Worm (Caenorhabditis elegans) whole organism, L1 larva: Measurements from ENCODE around the gene ZK185.2.

Source experiments
- aly-2 ChIP-seq: fragments of 150-350 bp; optimal IDR thresholded peaks from 2 replicates; lab custom pipeline; 2014; ENCODE audit warnings: missing biosample characterization, missing genetic modification characterization
- ceh-82 ChIP-seq, 3 experiments: fragments of 150-350 bp in 1 of 3; sonication (generic microtip) in 2 of 3; optimal IDR thresholded peaks; 2 replicates each; lab custom pipeline; 2014 to 2017; ENCODE audit warnings: missing biosample characterization in 3 of 3, missing genetic modification characterization in 3 of 3
- egl-27 ChIP-seq, 2 experiments: fragments of 150-350 bp in 1 of 2; sonication (generic microtip); optimal IDR thresholded peaks; 3 replicates each; lab custom pipeline; 2017 to 2018; ENCODE audit warnings: missing biosample characterization in 2 of 2, missing genetic modification characterization in 2 of 2, missing genetic modification reagents in 2 of 2
- fos-1 ChIP-seq: fragments of 150-350 bp; optimal IDR thresholded peaks from 2 replicates; lab custom pipeline; 2014; ENCODE audit warnings: missing biosample characterization, missing genetic modification characterization
- lin-15B ChIP-seq: fragments of 150-350 bp; sonication (generic microtip); optimal IDR thresholded peaks from 3 replicates; lab custom pipeline; 2014; ENCODE audit warnings: missing biosample characterization, missing genetic modification characterization
- mab-9 ChIP-seq: fragments of 200-800 bp; sonication (Bioruptor generic); IDR thresholded peaks from 2 replicates; pipeline ENCODE4 v1.3.6; 2022; ENCODE audit warnings: missing genetic modification reagents, missing genetic modification characterization, missing compliant biosample characterization
- nhr-11 ChIP-seq: fragments of 150-350 bp; optimal IDR thresholded peaks from 2 replicates; lab custom pipeline; 2014; ENCODE audit warnings: missing biosample characterization, missing genetic modification characterization
- nhr-12 ChIP-seq: sonication (generic microtip); optimal IDR thresholded peaks from 2 replicates; lab custom pipeline; 2017; ENCODE audit warnings: missing biosample characterization, missing genetic modification characterization
- nhr-28 ChIP-seq: fragments of 150-350 bp; optimal IDR thresholded peaks from 2 replicates; lab custom pipeline; 2014; ENCODE audit warnings: missing biosample characterization, missing genetic modification characterization
- nhr-77 ChIP-seq: fragments of 150-350 bp; optimal IDR thresholded peaks from 2 replicates; lab custom pipeline; 2014; ENCODE audit warnings: missing biosample characterization, missing genetic modification characterization
- rnt-1 ChIP-seq: sonication (generic microtip); optimal IDR thresholded peaks from 2 replicates; lab custom pipeline; 2016; ENCODE audit warnings: mild to moderate bottlenecking, missing genetic modification characterization, moderate library complexity, missing compliant biosample characterization
- snpc-4 ChIP-seq: fragments of 150-350 bp; optimal IDR thresholded peaks from 2 replicates; lab custom pipeline; 2014; ENCODE audit warnings: missing biosample characterization, missing genetic modification characterization
- sup-37 ChIP-seq: fragments of 200-800 bp; sonication (Bioruptor generic); optimal IDR thresholded peaks from 2 replicates; lab custom pipeline; 2018; ENCODE audit warnings: mild to moderate bottlenecking, missing genetic modification characterization, missing compliant biosample characterization

DNA sequence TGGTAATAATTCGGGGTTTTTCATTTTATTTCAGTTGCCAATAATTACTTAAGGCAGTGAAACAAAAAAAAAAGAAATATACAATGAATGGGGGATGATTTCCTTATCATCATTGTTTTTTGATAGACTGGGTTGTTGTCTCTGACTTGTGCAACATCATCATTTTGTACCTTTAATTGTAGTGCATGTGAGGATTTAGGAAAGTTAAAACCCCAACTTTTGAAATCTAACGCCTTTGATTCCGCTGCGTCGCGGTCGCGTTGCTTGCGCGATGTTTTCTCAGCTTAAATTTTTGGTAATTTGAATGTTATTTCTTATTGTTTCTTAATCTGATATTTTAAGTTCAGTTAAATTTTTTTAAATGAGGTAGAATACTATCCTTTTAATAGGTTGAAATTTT is 9.5 kb downstream of the ZK185.2 start, which contains the start of gene ZK185.5:
- no peak for TF ChIP-seq aly-2 (tag; lab: Kevin White, UChicago)
- no peak for TF ChIP-seq fos-1
- no peak for TF ChIP-seq nhr-28 (tag; lab: Kevin White, UChicago)
- no peak for TF ChIP-seq nhr-11 (tag; lab: Kevin White, UChicago)
- TF ChIP-seq nhr-77 (tag; lab: Kevin White, UChicago) = no peak
- no peak for TF ChIP-seq nhr-12
- TF ChIP-seq egl-27 (tag; optimal IDR thresholded peaks at IDR 0.05; lab: Kevin White, UChicago) = no peak
- no peak for TF ChIP-seq mab-9 (GFP tag; lab: Robert Waterston, UW)
- no peak for TF ChIP-seq ceh-82 (tag; optimal IDR thresholded peaks at IDR 0.05; lab: Kevin White, UChicago)
- no peak for TF ChIP-seq lin-15B
- TF ChIP-seq snpc-4 = no peak
- no peak for TF ChIP-seq sup-37 (GFP tag; lab: Kevin White, UChicago)
- TF ChIP-seq rnt-1 (tag; lab: Kevin White, UChicago) = no peak
